Fruit fly (Drosophila melanogaster) whole organism, pupa: Measurements from ENCODE around the gene Charon.
A peak's percentile ranks its signal among the peaks of the same experiment; 100 is the strongest.

ENCODE experiments used
- CG10348 ChIP-seq: fragments of 200-800 bp; sonication (Bioruptor generic); IDR thresholded peaks from 2 replicates; pipeline ENCODE4 v1.3.6; 2022; ENCODE audit warnings: missing biosample characterization, missing genetic modification characterization
- CG34367 ChIP-seq: fragments of 200-800 bp; sonication (Bioruptor generic); optimal IDR thresholded peaks from 2 replicates; lab custom pipeline; 2018; ENCODE audit warnings: missing biosample characterization, mild to moderate bottlenecking, missing genetic modification characterization
- CG4496 ChIP-seq: fragments of 200-800 bp; sonication (Bioruptor generic); IDR thresholded peaks from 3 replicates; pipeline ENCODE4 v1.3.6; 2022; ENCODE audit warnings: missing biosample characterization, missing genetic modification characterization
- CG8159 ChIP-seq: fragments of 200-800 bp; sonication (Bioruptor generic); optimal IDR thresholded peaks from 3 replicates; lab custom pipeline; 2018; ENCODE audit warnings: missing biosample characterization, mild to moderate bottlenecking, missing genetic modification characterization, moderate library complexity
- CG8301 ChIP-seq: fragments of 200-800 bp; sonication (Bioruptor generic); optimal IDR thresholded peaks from 2 replicates; lab custom pipeline; 2018; ENCODE audit warnings: missing biosample characterization, mild to moderate bottlenecking, missing genetic modification characterization
- CG9948 ChIP-seq: fragments of 200-800 bp; sonication (Bioruptor generic); optimal IDR thresholded peaks from 2 replicates; lab custom pipeline; 2018; ENCODE audit warnings: missing biosample characterization, mild to moderate bottlenecking, missing genetic modification characterization, moderate library complexity
- Pif1A ChIP-seq: fragments of 200-800 bp; sonication (Bioruptor generic); optimal IDR thresholded peaks from 3 replicates; lab custom pipeline; 2016; ENCODE audit warnings: missing biosample characterization, missing genetic modification characterization
- Pif1B ChIP-seq: fragments of 200-800 bp; sonication (Bioruptor generic); optimal IDR thresholded peaks from 3 replicates; lab custom pipeline; 2016; ENCODE audit warnings: missing biosample characterization, missing genetic modification characterization
- Snoo ChIP-seq: fragments of 200-800 bp; sonication (Bioruptor generic); optimal IDR thresholded peaks from 3 replicates; lab custom pipeline; 2017; ENCODE audit warnings: missing biosample characterization, mild to moderate bottlenecking, missing genetic modification characterization, inconsistent platforms
- fd96Ca ChIP-seq: fragments of 200-800 bp; sonication (Bioruptor generic); IDR thresholded peaks from 3 replicates; pipeline ENCODE4 v1.3.6; 2022; ENCODE audit warnings: missing biosample characterization, missing genetic modification characterization
- rn ChIP-seq: fragments of 200-800 bp; sonication (Bioruptor generic); IDR thresholded peaks from 2 replicates; pipeline ENCODE4 v1.3.6; 2022; ENCODE audit warnings: missing biosample characterization, missing genetic modification characterization

DNA sequence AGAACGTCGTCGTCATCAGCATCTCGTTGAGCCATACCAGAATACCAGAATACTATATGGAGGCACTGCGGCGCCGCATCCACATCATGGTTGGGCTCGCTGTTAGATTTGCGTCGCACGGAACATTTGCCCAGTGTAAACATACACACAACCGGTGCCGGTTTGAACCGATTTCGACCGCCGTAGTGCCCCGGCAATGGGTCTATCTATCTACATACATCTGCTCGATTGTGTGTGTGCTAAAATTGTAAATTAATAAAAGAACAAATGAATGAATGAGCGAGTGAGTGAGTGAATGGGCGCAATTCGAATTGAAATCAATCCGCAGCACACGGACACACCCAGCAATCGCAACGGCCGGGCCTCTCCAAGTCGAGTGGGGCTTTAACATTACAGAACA is 47.2 kb downstream of the Charon start:
- TF ChIP-seq CG34367 (no peak), Pif1A (GFP tag; lab: Kevin White, UChicago) (no peak), CG8159 (tag; lab: Kevin White, UChicago) (no peak), CG8301 (no peak), CG4496 (GFP tag; lab: Robert Waterston, UW) (peak; percentile 25; the same call in 1 of the 3 replicates), CG9948 (tag; lab: Kevin White, UChicago) (no peak), fd96Ca (GFP tag; lab: Robert Waterston, UW) (no peak), rn (GFP tag; lab: Robert Waterston, UW) (no peak), Snoo (tag; lab: Kevin White, UChicago) (no peak), Pif1B (GFP tag; lab: Kevin White, UChicago) (no peak), CG10348 (GFP tag; lab: Robert Waterston, UW) (no peak)
